Worm (Caenorhabditis elegans) whole organism, late embryonic: ENCODE measurements around the gene F56A8.5.
"Not testable (repeated sequence)": the region's sequence is repeated elsewhere in the genome, so short reads cannot be mapped to it uniquely, and the experiment has no call there.

Experiments
- T23F11.4 ChIP-seq: fragments of 200-800 bp; sonication (Bioruptor generic); optimal IDR thresholded peaks from 2 replicates; lab custom pipeline; 2018; ENCODE audit warnings: mild to moderate bottlenecking, missing genetic modification characterization, missing compliant biosample characterization
- ahr-1 ChIP-seq: sonication (generic microtip); optimal IDR thresholded peaks from 2 replicates; lab custom pipeline; 2016; ENCODE audit warnings: missing genetic modification characterization, missing compliant biosample characterization
- ama-1 ChIP-seq: fragments of 150-350 bp; optimal IDR thresholded peaks from 2 replicates; lab custom pipeline; 2014
- dmd-4 ChIP-seq: sonication (generic microtip); optimal IDR thresholded peaks from 2 replicates; lab custom pipeline; 2016; ENCODE audit warnings: borderline replicate concordance, missing genetic modification characterization, missing compliant biosample characterization
- elt-4 ChIP-seq: sonication (generic microtip); optimal IDR thresholded peaks from 2 replicates; lab custom pipeline; 2016; ENCODE audit warnings: missing genetic modification characterization, missing compliant biosample characterization
- hlh-15 ChIP-seq: sonication (generic microtip); optimal IDR thresholded peaks from 2 replicates; lab custom pipeline; 2016; ENCODE audit warnings: missing genetic modification characterization, missing compliant biosample characterization
- hlh-6 ChIP-seq: sonication (generic microtip); optimal IDR thresholded peaks from 2 replicates; lab custom pipeline; 2016; ENCODE audit warnings: missing genotype, missing genetic modification characterization, missing compliant biosample characterization
- rnt-1 ChIP-seq: sonication (generic microtip); optimal IDR thresholded peaks from 2 replicates; lab custom pipeline; 2016; ENCODE audit warnings: missing genetic modification characterization, missing compliant biosample characterization

DNA sequence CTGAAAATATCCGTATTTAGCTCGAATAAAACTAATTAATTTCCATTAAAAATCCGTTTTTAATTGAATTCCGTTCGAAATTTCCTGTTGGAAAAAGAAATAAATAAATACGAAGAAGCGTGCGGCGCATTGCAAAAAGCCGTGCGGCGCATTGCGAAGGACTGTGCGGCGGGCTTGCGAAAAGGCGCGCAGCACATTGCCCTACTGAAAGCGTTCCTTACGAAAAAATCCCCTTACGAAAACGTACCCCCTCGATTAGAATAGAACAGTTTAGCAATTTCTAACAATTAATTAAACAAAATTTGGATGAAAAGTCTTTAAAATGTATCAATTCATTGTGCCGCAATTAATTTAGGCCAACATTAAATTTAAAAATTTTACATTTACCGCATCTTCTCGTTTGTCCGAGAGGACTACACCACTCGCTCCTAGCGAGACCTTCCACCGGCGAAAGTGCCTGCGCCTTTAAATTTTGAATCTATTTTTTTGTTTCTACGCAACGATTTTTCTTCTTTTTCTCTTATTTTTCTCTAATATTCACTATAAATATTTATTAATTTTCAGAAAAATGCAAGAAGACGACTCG, 30.7 kb downstream of the F56A8.5 start, which contains the start of gene npp-18:
- not testable (repeated sequence) for TF ChIP-seq ama-1; dmd-4 (tag; lab: Kevin White, UChicago); rnt-1 (tag; lab: Kevin White, UChicago); ahr-1; hlh-6 (tag; lab: Kevin White, UChicago); T23F11.4 (GFP tag; lab: Kevin White, UChicago); hlh-15 (tag; lab: Kevin White, UChicago); elt-4
